Fruit fly (Drosophila melanogaster): Measurements from ENCODE around the gene CG3558.
A peak's percentile ranks its signal among the peaks of the same experiment; 100 is the strongest.

The CG3558 gene

DNA sequence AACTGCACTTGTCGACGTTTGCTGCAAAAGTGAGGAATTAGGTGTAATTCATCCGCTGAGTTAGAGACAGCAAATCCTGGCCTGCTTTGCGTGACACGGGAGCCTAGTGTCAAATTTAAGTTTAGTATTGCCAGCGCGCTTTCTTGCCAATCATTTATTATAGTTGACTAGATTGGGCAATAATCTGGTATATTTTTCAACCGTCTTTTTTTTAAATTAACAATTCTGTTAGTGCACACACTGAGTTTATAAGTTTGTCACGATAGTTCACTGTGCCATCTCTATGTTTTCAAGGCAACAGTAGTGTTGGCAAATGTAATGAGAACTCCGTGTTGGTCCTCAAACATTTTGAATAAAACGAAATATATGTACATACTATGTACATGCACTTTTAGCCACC lies 15.8 kb upstream of the CG3558 start, which contains the start of the genes CG9641 and CG3165 (continued):
- TF ChIP-seq CG12942 (GFP tag; optimal IDR thresholded peaks at IDR 0.05), result peak; percentile 85
- peak; percentile 72; the same call in 2 of the 3 replicates for TF ChIP-seq CG11560 (tag; IDR thresholded peaks at IDR 0.05)
- no peak for TF ChIP-seq rib (GFP tag; IDR thresholded peaks at IDR 0.05)
- TF ChIP-seq CG4360 (GFP tag; IDR thresholded peaks at IDR 0.05), result no peak; the same call in 1 of the 2 replicates
- peak; percentile 73 for TF ChIP-seq E2f2 (GFP tag; IDR thresholded peaks at IDR 0.05)
- peak; percentile 87 for TF ChIP-seq CG14014 (GFP tag; IDR thresholded peaks at IDR 0.05)
- peak; percentile 72 for TF ChIP-seq repo (GFP tag; optimal IDR thresholded peaks at IDR 0.05)
- TF ChIP-seq CG31388 (GFP tag; optimal IDR thresholded peaks at IDR 0.05), result peak; percentile 76
- peak; percentile 52 for TF ChIP-seq CG43689 (GFP tag; IDR thresholded peaks at IDR 0.05)
- peak; percentile 87 for TF ChIP-seq slbo (GFP tag; IDR thresholded peaks at IDR 0.05)
- peak; percentile 92 for TF ChIP-seq Xrp1 (GFP tag; IDR thresholded peaks at IDR 0.05)
- peak; percentile 99 for TF ChIP-seq sna (GFP tag; IDR thresholded peaks at IDR 0.05; ENCODE audit: partially characterized antibody)
- TF ChIP-seq aop (GFP tag; IDR thresholded peaks at IDR 0.05), result no peak
- TF ChIP-seq Max (GFP tag; optimal IDR thresholded peaks at IDR 0.05), result peak; percentile 84
- TF ChIP-seq CG2116 (GFP tag; optimal IDR thresholded peaks at IDR 0.05), result peak; percentile 72
- TF ChIP-seq usp (GFP tag; optimal IDR thresholded peaks at IDR 0.05), result no peak
- peak; percentile 84 for TF ChIP-seq Rfx (GFP tag; IDR thresholded peaks at IDR 0.05)
- peak in 1 of 2 experiments; percentile 84 for TF ChIP-seq Hr51 (GFP tag; optimal IDR thresholded peaks at IDR 0.05)
- no peak for TF ChIP-seq mirr (GFP tag; optimal IDR thresholded peaks at IDR 0.05)
- peak; percentile 99 for TF ChIP-seq stwl (tag; optimal IDR thresholded peaks at IDR 0.05)
- peak; percentile 66; the same call in 1 of the 2 replicates for TF ChIP-seq Oaz (GFP tag; IDR thresholded peaks at IDR 0.05)
- TF ChIP-seq fd96Cb (tag; optimal IDR thresholded peaks at IDR 0.05), result peak; percentile 74
- TF ChIP-seq CG13287 (GFP tag; IDR thresholded peaks at IDR 0.05; ENCODE audit: partially characterized antibody), result peak; percentile 98
- TF ChIP-seq gro (GFP tag; optimal IDR thresholded peaks at IDR 0.05), result peak; percentile 92
- TF ChIP-seq CG12219 (GFP tag; optimal IDR thresholded peaks at IDR 0.05), result no peak
- TF ChIP-seq ase (GFP tag; IDR thresholded peaks at IDR 0.05), result peak; percentile 69
- peak; percentile 76 for TF ChIP-seq ara (GFP tag; IDR thresholded peaks at IDR 0.05)
- TF ChIP-seq btn (GFP tag; optimal IDR thresholded peaks at IDR 0.05), result peak; percentile 67
- TF ChIP-seq Myb (GFP tag; optimal IDR thresholded peaks at IDR 0.05), result peak; percentile 92
- TF ChIP-seq CG12155 (GFP tag; optimal IDR thresholded peaks at IDR 0.05), result peak; percentile 86
- peak; percentile 20; the same call in 1 of the 2 replicates for TF ChIP-seq ham (GFP tag; IDR thresholded peaks at IDR 0.05)
- TF ChIP-seq gsb (GFP tag; IDR thresholded peaks at IDR 0.05), result peak; percentile 66; the same call in 1 of the 2 replicates
- TF ChIP-seq salm (tag; optimal IDR thresholded peaks at IDR 0.05), result peak; percentile 21
- TF ChIP-seq vvl (GFP tag; IDR thresholded peaks at IDR 0.05), result peak; percentile 81
- TF ChIP-seq grau (tag; optimal IDR thresholded peaks at IDR 0.05), result peak; percentile 85
- peak; percentile 76 for TF ChIP-seq CG3281 (GFP tag; optimal IDR thresholded peaks at IDR 0.05)
- peak; percentile 90 for TF ChIP-seq HmgZ (tag; optimal IDR thresholded peaks at IDR 0.05)
- TF ChIP-seq HHEX (GFP tag; optimal IDR thresholded peaks at IDR 0.05), result no peak
- TF ChIP-seq seq (GFP tag; IDR thresholded peaks at IDR 0.05), result peak; percentile 69
- peak; percentile 87 for TF ChIP-seq CG5245 (GFP tag; optimal IDR thresholded peaks at IDR 0.05)
- peak; percentile 3 for TF ChIP-seq pfk (GFP tag; optimal IDR thresholded peaks at IDR 0.05)
- TF ChIP-seq CG3065 (GFP tag; optimal IDR thresholded peaks at IDR 0.05), result peak; percentile 68
- peak; percentile 95 for TF ChIP-seq CG14860 (GFP tag; IDR thresholded peaks at IDR 0.05; ENCODE audit: partially characterized antibody)
- peak; percentile 74 for TF ChIP-seq disco-r (GFP tag; optimal IDR thresholded peaks at IDR 0.05)
- no peak for TF ChIP-seq eve (GFP tag; optimal IDR thresholded peaks at IDR 0.05)
- TF ChIP-seq CG8089 (GFP tag; optimal IDR thresholded peaks at IDR 0.05), result peak; percentile 74
- TF ChIP-seq HLH4C (GFP tag; IDR thresholded peaks at IDR 0.05; ENCODE audit: partially characterized antibody), result peak; percentile 90
- peak; percentile 65 for TF ChIP-seq CG1233 (GFP tag; optimal IDR thresholded peaks at IDR 0.05)
- peak; percentile 81 for TF ChIP-seq CG10654 (GFP tag; optimal IDR thresholded peaks at IDR 0.05)
- peak; percentile 82 for TF ChIP-seq CG1602 (GFP tag; optimal IDR thresholded peaks at IDR 0.05)
- TF ChIP-seq CG14710 (tag; optimal IDR thresholded peaks at IDR 0.05), result peak; percentile 96
